Worm (Caenorhabditis elegans): ENCODE data around the gene hsp-1.
A peak's percentile ranks its signal among the peaks of the same experiment; 100 is the strongest.

DNA sequence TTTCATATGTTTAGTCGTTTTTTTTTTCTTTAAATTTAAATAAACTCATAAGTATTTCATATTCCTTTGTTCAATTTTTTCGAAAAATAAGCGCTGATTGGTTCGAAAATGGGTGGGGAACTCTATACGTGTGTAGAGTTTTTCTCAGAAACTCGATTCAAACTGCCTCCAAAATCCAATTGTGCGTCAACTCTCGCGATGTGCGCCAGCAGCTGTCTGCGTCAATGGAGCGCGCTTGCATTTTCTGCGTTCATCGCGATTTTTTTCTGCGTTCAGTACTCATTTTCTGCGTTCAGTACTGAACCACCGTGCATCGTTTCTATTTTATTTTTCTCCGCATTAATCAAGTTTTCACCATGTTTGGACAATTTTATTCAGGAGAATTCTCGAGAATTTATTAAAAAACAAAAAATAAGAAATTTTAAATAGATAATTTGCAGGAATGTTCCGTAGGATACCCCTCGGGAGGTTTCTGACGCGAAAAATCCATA lies 29.0 kb upstream of the hsp-1 start, which contains the start of gene eelo-2:
- TF ChIP-seq ceh-13 (GFP tag; optimal IDR thresholded peaks at IDR 0.05) (no peak), scrt-1 (GFP tag; IDR thresholded peaks at IDR 0.05) (0 out of 2 replicates have a peak, but pooled peaks have one; percentile 31), tbx-37 (GFP tag; conservative IDR thresholded peaks at IDR 0.05) (peak; percentile 50; the same call in 1 of the 2 replicates), ama-1 (optimal IDR thresholded peaks at IDR 0.05) (no peak), aly-1 (tag; optimal IDR thresholded peaks at IDR 0.05) (no peak), flt-1 (GFP tag; IDR thresholded peaks at IDR 0.05) (0 out of 2 replicates have a peak, but pooled peaks have one; percentile 36), hmg-4 (GFP tag; optimal IDR thresholded peaks at IDR 0.05) (peak; percentile 89), B0310.2 (tag; optimal IDR thresholded peaks at IDR 0.05) (no peak), sea-1 (GFP tag; conservative IDR thresholded peaks at IDR 0.05) (no peak), tra-4 (tag; optimal IDR thresholded peaks at IDR 0.05) (no peak), ets-7 (tag; optimal IDR thresholded peaks at IDR 0.05) (no peak)

Data from whole organism, early embryonic.